Worm (Caenorhabditis elegans) whole organism, L3 larva: ENCODE results near the gene F49F1.14.

ENCODE experiments used
- elt-1 ChIP-seq: fragments of 150-350 bp; optimal IDR thresholded peaks from 2 replicates; lab custom pipeline; 2014; ENCODE audit warnings: missing biosample characterization, missing genetic modification characterization
- elt-3 ChIP-seq, 3 experiments: fragments of 150-350 bp in 1 of 3; sonication (generic microtip) in 2 of 3; optimal IDR thresholded peaks; 2 replicates in 2 of 3; 4 replicates in 1 of 3; lab custom pipeline; 2014 to 2017; ENCODE audit warnings: missing biosample characterization in 3 of 3, missing genetic modification characterization in 3 of 3
- hmg-11 ChIP-seq: sonication (generic microtip); optimal IDR thresholded peaks from 2 replicates; lab custom pipeline; 2016; ENCODE audit warnings: missing genetic modification characterization, missing compliant biosample characterization
- lin-39 ChIP-seq: fragments of 150-350 bp; optimal IDR thresholded peaks from 2 replicates; lab custom pipeline; 2018; ENCODE audit warnings: missing biosample characterization, missing genetic modification reagents, missing genetic modification characterization

- TF ChIP-seq elt-1 (tag; lab: Kevin White, UChicago), result no peak
- TF ChIP-seq lin-39 (tag; lab: Kevin White, UChicago), result no peak
- no peak for TF ChIP-seq hmg-11
- TF ChIP-seq elt-3 (tag; optimal IDR thresholded peaks at IDR 0.05; lab: Kevin White, UChicago), result no peak
Measured at ce11 chrIV:4139022-4139421, 26.7 kb upstream of the F49F1.14 start, which contains the start of gene F49F1.10.
